Worm (Caenorhabditis elegans) whole organism, L3 larva: ENCODE measurements around the gene fbxa-184.

Experiments used
- R02D3.7 ChIP-seq: fragments of 150-350 bp; optimal IDR thresholded peaks from 2 replicates; lab custom pipeline; 2014; ENCODE audit warnings: missing biosample characterization, missing genetic modification characterization
- ZK546.5 ChIP-seq: sonication (generic microtip); optimal IDR thresholded peaks from 2 replicates; lab custom pipeline; 2017; ENCODE audit warnings: missing biosample characterization, missing genetic modification characterization
- aly-2 ChIP-seq: fragments of 150-350 bp; optimal IDR thresholded peaks from 2 replicates; lab custom pipeline; 2014; ENCODE audit warnings: missing biosample characterization, missing genetic modification characterization
- ama-1 ChIP-seq: fragments of 150-350 bp; optimal IDR thresholded peaks from 2 replicates; lab custom pipeline; 2018
- ceh-28 ChIP-seq: fragments of 150-350 bp; optimal IDR thresholded peaks from 2 replicates; lab custom pipeline; 2014; ENCODE audit warnings: missing biosample characterization, missing genetic modification reagents, missing genetic modification characterization
- ceh-82 ChIP-seq: fragments of 150-350 bp; optimal IDR thresholded peaks from 2 replicates; lab custom pipeline; 2014; ENCODE audit warnings: missing biosample characterization, missing genetic modification characterization
- ceh-9 ChIP-seq: sonication (generic microtip); optimal IDR thresholded peaks from 2 replicates; lab custom pipeline; 2018; ENCODE audit warnings: missing biosample characterization, missing genetic modification characterization
- daf-12 ChIP-seq: fragments of 150-350 bp; optimal IDR thresholded peaks from 2 replicates; lab custom pipeline; 2014; ENCODE audit warnings: missing biosample characterization, missing genetic modification reagents, missing genetic modification characterization
- elt-1 ChIP-seq: fragments of 150-350 bp; optimal IDR thresholded peaks from 2 replicates; lab custom pipeline; 2014; ENCODE audit warnings: missing biosample characterization, missing genetic modification characterization
- eor-1 ChIP-seq, 2 experiments: fragments of 150-350 bp; optimal IDR thresholded peaks; 2 replicates each; lab custom pipeline; 2014 to 2018; ENCODE audit warnings: missing biosample characterization in 2 of 2, missing genetic modification characterization in 2 of 2
- fkh-10 ChIP-seq: sonication (generic microtip); optimal IDR thresholded peaks from 2 replicates; lab custom pipeline; 2017; ENCODE audit warnings: missing biosample characterization, missing genetic modification reagents, missing genetic modification characterization
- jun-1 ChIP-seq: fragments of 150-350 bp; optimal IDR thresholded peaks from 2 replicates; lab custom pipeline; 2014; ENCODE audit warnings: missing biosample characterization, missing genetic modification reagents, missing genetic modification characterization
- lin-15B ChIP-seq: fragments of 150-350 bp; optimal IDR thresholded peaks from 2 replicates; lab custom pipeline; 2014; ENCODE audit warnings: missing biosample characterization, missing genetic modification characterization
- lin-39 ChIP-seq: fragments of 150-350 bp; optimal IDR thresholded peaks from 2 replicates; lab custom pipeline; 2018; ENCODE audit warnings: missing biosample characterization, missing genetic modification reagents, missing genetic modification characterization
- lsy-12 ChIP-seq: sonication (generic microtip); optimal IDR thresholded peaks from 2 replicates; lab custom pipeline; 2016; ENCODE audit warnings: mild to moderate bottlenecking, missing genetic modification characterization, missing compliant biosample characterization
- mdl-1 ChIP-seq: fragments of 150-350 bp; optimal IDR thresholded peaks from 2 replicates; lab custom pipeline; 2014; ENCODE audit warnings: missing biosample characterization, missing genetic modification characterization
- mml-1 ChIP-seq: fragments of 150-350 bp; sonication (generic microtip); optimal IDR thresholded peaks from 3 replicates; lab custom pipeline; 2014; ENCODE audit warnings: missing biosample characterization, missing genetic modification characterization
- nhr-11 ChIP-seq: fragments of 150-350 bp; optimal IDR thresholded peaks from 2 replicates; lab custom pipeline; 2014; ENCODE audit warnings: missing biosample characterization, missing genetic modification characterization
- nhr-12 ChIP-seq: fragments of 150-350 bp; optimal IDR thresholded peaks from 2 replicates; lab custom pipeline; 2014; ENCODE audit warnings: missing biosample characterization, missing genetic modification characterization
- nhr-23 ChIP-seq: fragments of 150-350 bp; optimal IDR thresholded peaks from 2 replicates; lab custom pipeline; 2014; ENCODE audit warnings: missing biosample characterization, missing genetic modification reagents, missing genetic modification characterization
- nhr-237 ChIP-seq: fragments of 150-350 bp; optimal IDR thresholded peaks from 2 replicates; lab custom pipeline; 2014; ENCODE audit warnings: missing biosample characterization, missing genetic modification characterization
- nhr-28 ChIP-seq: fragments of 150-350 bp; optimal IDR thresholded peaks from 2 replicates; lab custom pipeline; 2014; ENCODE audit warnings: missing biosample characterization, missing genetic modification characterization
- nhr-67 ChIP-seq: fragments of 150-350 bp; optimal IDR thresholded peaks from 2 replicates; lab custom pipeline; 2014; ENCODE audit warnings: missing biosample characterization, missing genetic modification characterization
- nhr-77 ChIP-seq: fragments of 150-350 bp; optimal IDR thresholded peaks from 2 replicates; lab custom pipeline; 2014; ENCODE audit warnings: missing biosample characterization, missing genetic modification characterization
- pha-4 ChIP-seq: fragments of 150-350 bp; optimal IDR thresholded peaks from 2 replicates; lab custom pipeline; 2014; ENCODE audit warnings: missing biosample characterization, missing genetic modification reagents, missing genetic modification characterization
- pqm-1 ChIP-seq: fragments of 150-350 bp; optimal IDR thresholded peaks from 2 replicates; lab custom pipeline; 2017; ENCODE audit warnings: missing biosample characterization, missing genetic modification characterization, inconsistent platforms
- sea-2 ChIP-seq: fragments of 150-350 bp; sonication (generic microtip); optimal IDR thresholded peaks from 4 replicates; lab custom pipeline; 2014; ENCODE audit warnings: missing biosample characterization, missing genetic modification reagents, missing genetic modification characterization
- skn-1 ChIP-seq: fragments of 150-350 bp; optimal IDR thresholded peaks from 2 replicates; lab custom pipeline; 2014; ENCODE audit warnings: missing biosample characterization, missing genetic modification characterization
- snpc-4 ChIP-seq: fragments of 150-350 bp; optimal IDR thresholded peaks from 2 replicates; lab custom pipeline; 2014; ENCODE audit warnings: missing biosample characterization, missing genetic modification characterization
- tbx-2 ChIP-seq: sonication (generic microtip); optimal IDR thresholded peaks from 2 replicates; lab custom pipeline; 2016; ENCODE audit warnings: mild to moderate bottlenecking, missing genetic modification characterization, missing compliant biosample characterization
- unc-62 ChIP-seq: fragments of 150-350 bp; sonication (generic microtip); optimal IDR thresholded peaks from 4 replicates; lab custom pipeline; 2014; ENCODE audit warnings: missing biosample characterization, missing genetic modification reagents, missing genetic modification characterization

Gene fbxa-184

ce11 chrII:1688813-1689212 is 21.2 kb upstream of the fbxa-184 start, which contains the start of the genes fbxb-18 and fbxb-19:
Gene fbxb-18, minus strand, starts transcription at chrII:1688913.
Gene fbxb-19, minus strand, starts transcription at chrII:1689181.
- TF ChIP-seq ama-1 (no peak), tbx-2 (tag; lab: Kevin White, UChicago) (no peak), lin-15B (tag; lab: Kevin White, UChicago) (no peak), pha-4 (tag; lab: Kevin White, UChicago) (no peak), nhr-237 (no peak), eor-1 (tag; optimal IDR thresholded peaks at IDR 0.05; lab: Kevin White, UChicago) (no peak), ceh-28 (no peak), nhr-23 (tag; lab: Kevin White, UChicago) (no peak), nhr-12 (tag; lab: Kevin White, UChicago) (no peak), elt-1 (tag; lab: Kevin White, UChicago) (no peak)
- TF ChIP-seq, all 47 proteins: peak for 0

ce11 chrII:1691011-1691410 is 19.0 kb upstream of the fbxa-184 start, which contains the start of gene fbxc-22:
Gene fbxc-22, minus strand, starts transcription at chrII:1691111.
- TF ChIP-seq pqm-1 (tag; lab: Kevin White, UChicago) (no peak), nhr-28 (no peak), R02D3.7 (tag; lab: Kevin White, UChicago) (no peak), aly-2 (tag; lab: Kevin White, UChicago) (no peak), unc-62 (GFP tag; lab: Kevin White, UChicago) (no peak), sea-2 (no peak), ceh-28 (no peak), jun-1 (tag; lab: Kevin White, UChicago) (no peak), ceh-82 (tag; lab: Kevin White, UChicago) (no peak)

- no peak for TF ChIP-seq pha-4 (tag; lab: Kevin White, UChicago)
- TF ChIP-seq fkh-10: no peak
- TF ChIP-seq ZK546.5: no peak
- no peak for TF ChIP-seq mml-1
- no peak for TF ChIP-seq skn-1 (tag; lab: Kevin White, UChicago)
Observed at ce11 chrII:1692827-1693226, 17.2 kb upstream of the fbxa-184 start, which contains the start of gene fbxc-21. Gene fbxc-21, minus strand, starts transcription at chrII:1692927.

DNA sequence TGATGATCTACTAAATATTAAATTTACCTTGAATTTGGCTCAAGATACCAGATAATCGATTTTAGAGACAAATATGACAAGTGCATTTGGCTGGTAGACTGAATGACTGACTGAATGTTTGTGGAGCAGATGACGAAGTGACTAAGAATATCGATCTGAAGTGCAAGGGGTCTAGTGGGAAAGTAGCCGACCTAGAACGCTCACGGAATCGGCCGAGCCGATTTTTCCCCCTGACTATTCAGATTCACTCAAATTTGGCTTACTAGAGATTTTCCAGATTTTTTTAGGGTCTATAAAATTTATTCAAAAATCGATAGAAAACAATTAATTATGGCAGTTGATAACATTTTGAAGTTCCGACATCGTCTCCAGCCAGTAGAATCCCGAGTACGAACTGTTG is 15.5 kb upstream of the fbxa-184 start, which contains the start of gene fbxc-26:
TSS of gene fbxc-26 (minus strand) at position 101 of the 400 bp plus-strand sequence.
- TF ChIP-seq mml-1 (no peak), lsy-12 (tag; lab: Kevin White, UChicago) (no peak), jun-1 (tag; lab: Kevin White, UChicago) (no peak), elt-1 (tag; lab: Kevin White, UChicago) (no peak), ceh-9 (no peak), snpc-4 (tag; lab: Kevin White, UChicago) (no peak), skn-1 (tag; lab: Kevin White, UChicago) (no peak), mdl-1 (no peak), nhr-11 (tag; lab: Kevin White, UChicago) (no peak), ZK546.5 (no peak)

DNA sequence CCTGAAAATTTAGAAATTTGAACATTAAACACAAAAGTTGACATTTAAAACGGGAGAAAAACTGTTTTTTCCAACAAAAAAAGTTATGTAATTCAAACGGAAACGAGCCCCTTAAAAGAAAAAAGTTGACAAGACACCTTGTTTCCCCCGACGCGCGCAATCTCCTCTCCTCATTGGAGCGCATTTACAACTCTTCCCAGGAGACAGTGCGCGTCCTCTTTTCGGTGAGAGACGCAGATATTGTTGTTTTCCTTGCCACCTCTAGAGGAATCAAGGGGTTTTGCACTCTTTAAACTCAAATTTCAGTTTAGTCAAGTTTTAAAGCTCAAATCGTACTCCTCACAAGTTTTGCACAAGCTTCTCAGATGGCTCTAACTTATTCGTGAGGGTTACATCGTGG is 14.2 kb upstream of the fbxa-184 start, which contains the start of gene F58E1.13:
TSS of gene F58E1.13 (minus strand) at position 12 of the 400 bp plus-strand sequence.
- TF ChIP-seq eor-1 (tag; optimal IDR thresholded peaks at IDR 0.05; lab: Kevin White, UChicago): no peak
- TF ChIP-seq nhr-237: no peak
- TF ChIP-seq nhr-77 (tag; lab: Kevin White, UChicago): no peak
- TF ChIP-seq lin-39 (tag; lab: Kevin White, UChicago): no peak
- TF ChIP-seq daf-12 (tag; lab: Kevin White, UChicago): no peak
- TF ChIP-seq ceh-28: no peak
- no peak for TF ChIP-seq ZK546.5
- TF ChIP-seq nhr-67 (tag; lab: Kevin White, UChicago): no peak
- no peak for TF ChIP-seq aly-2 (tag; lab: Kevin White, UChicago)
- TF ChIP-seq elt-1 (tag; lab: Kevin White, UChicago): no peak

- TF ChIP-seq elt-1 (tag; lab: Kevin White, UChicago) (no peak), skn-1 (tag; lab: Kevin White, UChicago) (no peak), ceh-28 (no peak), lin-39 (tag; lab: Kevin White, UChicago) (no peak), fkh-10 (no peak), snpc-4 (tag; lab: Kevin White, UChicago) (no peak)
Observed at ce11 chrII:1703363-1703762, 6.7 kb upstream of the fbxa-184 start, which contains the start of gene fbxb-47. Gene fbxb-47, minus strand, starts transcription at chrII:1703463.
